Worm (Caenorhabditis elegans) whole organism, L1 larva: ENCODE data around the gene dyf-18.

Source experiments
- C16A3.4 ChIP-seq: fragments of 150-350 bp; optimal IDR thresholded peaks from 2 replicates; lab custom pipeline; 2014; ENCODE audit warnings: missing biosample characterization, missing genetic modification characterization
- aha-1 ChIP-seq: fragments of 150-350 bp; optimal IDR thresholded peaks from 2 replicates; lab custom pipeline; 2014; ENCODE audit warnings: missing biosample characterization, missing genetic modification characterization
- alr-1 ChIP-seq: fragments of 200-800 bp; sonication (Bioruptor generic); optimal IDR thresholded peaks from 2 replicates; lab custom pipeline; 2018; ENCODE audit warnings: borderline replicate concordance, mild to moderate bottlenecking, missing genetic modification characterization, missing compliant biosample characterization
- aly-2 ChIP-seq: fragments of 150-350 bp; optimal IDR thresholded peaks from 2 replicates; lab custom pipeline; 2014; ENCODE audit warnings: missing biosample characterization, missing genetic modification characterization
- blmp-1 ChIP-seq: fragments of 150-350 bp; optimal IDR thresholded peaks from 2 replicates; lab custom pipeline; 2014; ENCODE audit warnings: missing biosample characterization, missing genetic modification characterization
- ceh-63 ChIP-seq: fragments of 200-800 bp; sonication (Bioruptor generic); optimal IDR thresholded peaks from 2 replicates; lab custom pipeline; 2018; ENCODE audit warnings: mild to moderate bottlenecking, missing genetic modification characterization, missing compliant biosample characterization
- ceh-8 ChIP-seq: fragments of 200-800 bp; sonication (Bioruptor generic); optimal IDR thresholded peaks from 2 replicates; lab custom pipeline; 2018; ENCODE audit warnings: mild to moderate bottlenecking, missing genetic modification characterization, moderate library complexity, missing compliant biosample characterization
- ceh-82 ChIP-seq, 3 experiments: fragments of 150-350 bp in 1 of 3; sonication (generic microtip) in 2 of 3; optimal IDR thresholded peaks; 2 replicates each; lab custom pipeline; 2014 to 2017; ENCODE audit warnings: missing biosample characterization in 3 of 3, missing genetic modification characterization in 3 of 3
- dpl-1 ChIP-seq, 3 experiments: fragments of 150-350 bp in 2 of 3; sonication (generic microtip) in 1 of 3; optimal IDR thresholded peaks; 2 replicates each; lab custom pipeline; 2014 to 2017; ENCODE audit warnings: missing biosample characterization in 3 of 3, missing genetic modification characterization in 3 of 3, missing genetic modification reagents in 3 of 3
- efl-1 ChIP-seq, 4 experiments: fragments of 150-350 bp; optimal IDR thresholded peaks in 3 of 4; peaks in 1 of 4; 1 replicate in 1 of 4; 2 replicates in 3 of 4; lab custom pipeline; 2014; ENCODE audit warnings: missing biosample characterization in 2 of 4, missing genetic modification characterization in 2 of 4, missing genetic modification reagents in 2 of 4
- egl-13 ChIP-seq: sonication (generic microtip); optimal IDR thresholded peaks from 2 replicates; lab custom pipeline; 2016; ENCODE audit warnings: missing genotype, missing genetic modification reagents, missing genetic modification characterization, missing compliant biosample characterization
- elt-2 ChIP-seq: sonication (generic microtip); optimal IDR thresholded peaks from 2 replicates; lab custom pipeline; 2016; ENCODE audit warnings: missing genetic modification characterization, mild to moderate bottlenecking, inconsistent platforms, missing compliant biosample characterization, missing genetic modification reagents
- fkh-8 ChIP-seq: sonication (generic microtip); optimal IDR thresholded peaks from 2 replicates; lab custom pipeline; 2016; ENCODE audit warnings: mild to moderate bottlenecking, missing genetic modification characterization, missing compliant biosample characterization
- fos-1 ChIP-seq: fragments of 150-350 bp; optimal IDR thresholded peaks from 2 replicates; lab custom pipeline; 2014; ENCODE audit warnings: missing biosample characterization, missing genetic modification characterization
- hlh-17 ChIP-seq: fragments of 200-800 bp; sonication (Bioruptor generic); optimal IDR thresholded peaks from 2 replicates; lab custom pipeline; 2018; ENCODE audit warnings: missing genetic modification characterization, mild to moderate bottlenecking, missing compliant biosample characterization, moderate library complexity, borderline replicate concordance
- irx-1 ChIP-seq: sonication (generic microtip); optimal IDR thresholded peaks from 2 replicates; lab custom pipeline; 2016; ENCODE audit warnings: missing genetic modification characterization, missing compliant biosample characterization
- jun-1 ChIP-seq: fragments of 150-350 bp; optimal IDR thresholded peaks from 2 replicates; lab custom pipeline; 2014; ENCODE audit warnings: missing biosample characterization, missing genetic modification reagents, missing genetic modification characterization
- lin-14 ChIP-seq: fragments of 200-800 bp; sonication (Bioruptor generic); optimal IDR thresholded peaks from 2 replicates; lab custom pipeline; 2018; ENCODE audit warnings: mild to moderate bottlenecking, missing genetic modification characterization, moderate library complexity, missing compliant biosample characterization
- lin-15B ChIP-seq: fragments of 150-350 bp; sonication (generic microtip); optimal IDR thresholded peaks from 3 replicates; lab custom pipeline; 2014; ENCODE audit warnings: missing biosample characterization, missing genetic modification characterization
- lin-35 ChIP-seq, 2 experiments: fragments of 150-350 bp; optimal IDR thresholded peaks; 2 replicates each; lab custom pipeline; 2014; ENCODE audit warnings: missing biosample characterization in 2 of 2, missing genetic modification characterization in 2 of 2, missing genetic modification reagents in 2 of 2
- lin-39 ChIP-seq: fragments of 150-350 bp; optimal IDR thresholded peaks from 2 replicates; lab custom pipeline; 2014; ENCODE audit warnings: missing biosample characterization, missing genetic modification reagents, missing genetic modification characterization
- lir-3 ChIP-seq: sonication (generic microtip); optimal IDR thresholded peaks from 2 replicates; lab custom pipeline; 2016; ENCODE audit warnings: mild to moderate bottlenecking, missing genetic modification characterization, moderate library complexity, missing compliant biosample characterization; ENCODE audit not compliant: poor library complexity
- mep-1 ChIP-seq: fragments of 150-350 bp; optimal IDR thresholded peaks from 2 replicates; lab custom pipeline; 2014; ENCODE audit warnings: missing biosample characterization, missing genetic modification characterization
- nhr-11 ChIP-seq: fragments of 150-350 bp; optimal IDR thresholded peaks from 2 replicates; lab custom pipeline; 2014; ENCODE audit warnings: missing biosample characterization, missing genetic modification characterization
- nhr-12 ChIP-seq: sonication (generic microtip); optimal IDR thresholded peaks from 2 replicates; lab custom pipeline; 2017; ENCODE audit warnings: missing biosample characterization, missing genetic modification characterization
- nhr-20 ChIP-seq: sonication (generic microtip); optimal IDR thresholded peaks from 2 replicates; lab custom pipeline; 2016; ENCODE audit warnings: mild to moderate bottlenecking, missing genetic modification characterization, missing compliant biosample characterization
- nhr-237 ChIP-seq: fragments of 150-350 bp; optimal IDR thresholded peaks from 2 replicates; lab custom pipeline; 2014; ENCODE audit warnings: missing biosample characterization, missing genetic modification characterization
- nhr-28 ChIP-seq: fragments of 150-350 bp; optimal IDR thresholded peaks from 2 replicates; lab custom pipeline; 2014; ENCODE audit warnings: missing biosample characterization, missing genetic modification characterization
- nhr-47 ChIP-seq: sonication (generic microtip); optimal IDR thresholded peaks from 2 replicates; lab custom pipeline; 2016; ENCODE audit warnings: mild to moderate bottlenecking, missing genetic modification characterization, moderate library complexity, missing compliant biosample characterization
- nhr-71 ChIP-seq: sonication (generic microtip); optimal IDR thresholded peaks from 2 replicates; lab custom pipeline; 2016; ENCODE audit warnings: mild to moderate bottlenecking, missing genetic modification characterization, moderate library complexity, missing compliant biosample characterization
- nhr-76 ChIP-seq: sonication (generic microtip); optimal IDR thresholded peaks from 2 replicates; lab custom pipeline; 2017; ENCODE audit warnings: missing biosample characterization, missing genetic modification characterization
- nhr-77 ChIP-seq: fragments of 150-350 bp; optimal IDR thresholded peaks from 2 replicates; lab custom pipeline; 2014; ENCODE audit warnings: missing biosample characterization, missing genetic modification characterization
- nhr-85 ChIP-seq: sonication (generic microtip); peaks from one replicate; lab custom pipeline; 2016; ENCODE audit warnings: missing genetic modification characterization, inconsistent platforms, missing compliant biosample characterization
- nhr-90 ChIP-seq: sonication (generic microtip); optimal IDR thresholded peaks from 2 replicates; lab custom pipeline; 2016; ENCODE audit warnings: mild to moderate bottlenecking, missing genetic modification characterization, missing compliant biosample characterization; ENCODE audit not compliant: poor library complexity
- pag-3 ChIP-seq: sonication (generic microtip); optimal IDR thresholded peaks from 2 replicates; lab custom pipeline; 2017; ENCODE audit warnings: missing genetic modification characterization, mild to moderate bottlenecking, missing compliant biosample characterization, antibody characterized with exemption, borderline replicate concordance; ENCODE audit not compliant: insufficient read depth
- pax-3 ChIP-seq: fragments of 200-800 bp; sonication (Bioruptor generic); optimal IDR thresholded peaks from 2 replicates; lab custom pipeline; 2018; ENCODE audit warnings: mild to moderate bottlenecking, missing genetic modification characterization, moderate library complexity, missing compliant biosample characterization
- pqm-1 ChIP-seq: sonication (generic microtip); optimal IDR thresholded peaks from 3 replicates; lab custom pipeline; 2017; ENCODE audit warnings: missing biosample characterization, missing genetic modification characterization
- rnt-1 ChIP-seq: sonication (generic microtip); optimal IDR thresholded peaks from 2 replicates; lab custom pipeline; 2016; ENCODE audit warnings: mild to moderate bottlenecking, missing genetic modification characterization, moderate library complexity, missing compliant biosample characterization
- snu-23 ChIP-seq: sonication (generic microtip); optimal IDR thresholded peaks from 2 replicates; lab custom pipeline; 2016; ENCODE audit warnings: missing genetic modification characterization, missing compliant biosample characterization
- swsn-7 ChIP-seq: sonication (generic microtip); optimal IDR thresholded peaks from 2 replicates; lab custom pipeline; 2016; ENCODE audit warnings: missing genetic modification characterization, missing compliant biosample characterization
- tbx-2 ChIP-seq: sonication (generic microtip); optimal IDR thresholded peaks from 2 replicates; lab custom pipeline; 2016; ENCODE audit warnings: missing genetic modification characterization, missing compliant biosample characterization
- unc-130 ChIP-seq: fragments of 150-350 bp; optimal IDR thresholded peaks from 2 replicates; lab custom pipeline; 2017; ENCODE audit warnings: missing biosample characterization, missing genetic modification characterization, inconsistent platforms
- unc-30 ChIP-seq: sonication (generic microtip); optimal IDR thresholded peaks from 2 replicates; lab custom pipeline; 2017; ENCODE audit warnings: missing biosample characterization, missing genetic modification characterization
- unc-62 ChIP-seq: fragments of 150-350 bp; optimal IDR thresholded peaks from 2 replicates; lab custom pipeline; 2014; ENCODE audit warnings: missing biosample characterization, missing genetic modification reagents, missing genetic modification characterization
- unc-86 ChIP-seq: sonication (generic microtip); optimal IDR thresholded peaks from 2 replicates; lab custom pipeline; 2016; ENCODE audit warnings: missing genetic modification characterization, missing compliant biosample characterization
- unc-98 ChIP-seq: fragments of 200-800 bp; sonication (Bioruptor generic); IDR thresholded peaks from 2 replicates; pipeline ENCODE4 v1.3.6; 2022; ENCODE audit warnings: missing genetic modification characterization, missing compliant biosample characterization
- xbp-1 ChIP-seq: sonication (generic microtip); optimal IDR thresholded peaks from 2 replicates; lab custom pipeline; 2016; ENCODE audit warnings: missing genetic modification characterization, missing compliant biosample characterization
- zag-1 ChIP-seq: fragments of 150-350 bp; optimal IDR thresholded peaks from 2 replicates; lab custom pipeline; 2014; ENCODE audit warnings: missing biosample characterization, missing genetic modification characterization
- zip-4 ChIP-seq: fragments of 200-800 bp; sonication (Bioruptor generic); optimal IDR thresholded peaks from 2 replicates; lab custom pipeline; 2018; ENCODE audit warnings: mild to moderate bottlenecking, missing genetic modification characterization, moderate library complexity, missing compliant biosample characterization
- ztf-11 ChIP-seq, 2 experiments: sonication (generic microtip); optimal IDR thresholded peaks; 2 replicates each; lab custom pipeline; 2016 to 2017; ENCODE audit warnings: missing genetic modification characterization in 2 of 2, missing biosample characterization in 1 of 2, missing compliant biosample characterization in 1 of 2
- ztf-4 ChIP-seq: fragments of 150-350 bp; optimal IDR thresholded peaks from 2 replicates; lab custom pipeline; 2014; ENCODE audit warnings: missing biosample characterization, missing genetic modification characterization

dyf-18 gene

ce11 chrIV:11760700-11761459, 40.1 kb downstream of the dyf-18 start, which contains the start of gene T12A7.2:
T12A7.2 (minus strand) TSS chrIV:11761111.
- TF ChIP-seq rnt-1 (tag; lab: Kevin White, UChicago) (peak; percentile 2), tbx-2 (peak; percentile 7), nhr-71 (tag; lab: Kevin White, UChicago) (peak; percentile 41), unc-62 (GFP tag; lab: Kevin White, UChicago) (no peak), lin-14 (GFP tag; lab: Kevin White, UChicago) (peak; percentile 56), nhr-85 (tag; lab: Kevin White, UChicago) (no peak), unc-98 (GFP tag; lab: Robert Waterston, UW) (no peak), ceh-63 (GFP tag; lab: Kevin White, UChicago) (no peak), unc-86 (tag; lab: Kevin White, UChicago) (no peak), egl-13 (tag; lab: Kevin White, UChicago) (no peak), dpl-1 (GFP tag; optimal IDR thresholded peaks at IDR 0.05; lab: Kevin White, UChicago) (no peak), pqm-1 (no peak), nhr-11 (tag; lab: Kevin White, UChicago) (no peak), efl-1 (optimal IDR thresholded peaks at IDR 0.05; lab: Kevin White, UChicago) (peak in 1 of 2 experiments; percentile 23), efl-1 (GFP tag; optimal IDR thresholded peaks at IDR 0.05 in 1 of 2; lab: Kevin White, UChicago) (peak in 1 of 2 experiments; percentile 90), ceh-8 (GFP tag; lab: Kevin White, UChicago) (no peak), lin-15B (tag; lab: Kevin White, UChicago) (no peak), unc-130 (no peak), lin-35 (GFP tag; optimal IDR thresholded peaks at IDR 0.05; lab: Kevin White, UChicago) (no peak), mep-1 (tag; lab: Kevin White, UChicago) (no peak), nhr-20 (tag; lab: Kevin White, UChicago) (no peak), nhr-76 (tag; lab: Kevin White, UChicago) (no peak), nhr-12 (tag; lab: Kevin White, UChicago) (no peak), pag-3 (no peak), irx-1 (no peak), nhr-77 (tag; lab: Kevin White, UChicago) (no peak), blmp-1 (no peak), nhr-28 (tag; lab: Kevin White, UChicago) (no peak), fkh-8 (tag; lab: Kevin White, UChicago) (no peak), aha-1 (tag; lab: Kevin White, UChicago) (no peak), ztf-4 (tag; lab: Kevin White, UChicago) (no peak), lin-39 (tag; lab: Kevin White, UChicago) (no peak), hlh-17 (GFP tag; lab: Kevin White, UChicago) (no peak), C16A3.4 (tag; lab: Kevin White, UChicago) (no peak), jun-1 (no peak), nhr-47 (peak; percentile 38), nhr-237 (tag; lab: Kevin White, UChicago) (no peak), xbp-1 (no peak), lir-3 (no peak), fos-1 (no peak), snu-23 (GFP tag; lab: Kevin White, UChicago) (peak; percentile 4), elt-2 (tag; lab: Kevin White, UChicago) (peak; percentile 77), unc-30 (tag; lab: Kevin White, UChicago) (no peak), ceh-82 (tag; optimal IDR thresholded peaks at IDR 0.05; lab: Kevin White, UChicago) (no peak), swsn-7 (peak; percentile 7), nhr-90 (tag; lab: Kevin White, UChicago) (no peak), ztf-11 (tag; optimal IDR thresholded peaks at IDR 0.05; lab: Kevin White, UChicago) (no peak), zip-4 (no peak), aly-2 (tag; lab: Kevin White, UChicago) (no peak), zag-1 (no peak), pax-3 (no peak), alr-1 (tag; lab: Kevin White, UChicago) (no peak)
